Worm (Caenorhabditis elegans) whole organism, L4/young adult: ENCODE data around the gene W06F12.3.

ENCODE experiments used
- dao-5 ChIP-seq: sonication (generic microtip); optimal IDR thresholded peaks from 2 replicates; lab custom pipeline; 2016; ENCODE audit warnings: missing genotype, missing genetic modification characterization, moderate library complexity, missing compliant biosample characterization
- him-1 ChIP-seq: sonication (generic microtip); optimal IDR thresholded peaks from 2 replicates; lab custom pipeline; 2016; ENCODE audit warnings: missing genotype, missing genetic modification reagents, missing genetic modification characterization, missing compliant biosample characterization

ce11 chrIII:13766704-13767323 lies 32.0 kb downstream of the W06F12.3 start:
- TF ChIP-seq him-1 (no peak), dao-5 (tag; lab: Kevin White, UChicago) (no peak)
